Fruit fly (Drosophila melanogaster): ENCODE measurements around the gene yem.

DNA sequence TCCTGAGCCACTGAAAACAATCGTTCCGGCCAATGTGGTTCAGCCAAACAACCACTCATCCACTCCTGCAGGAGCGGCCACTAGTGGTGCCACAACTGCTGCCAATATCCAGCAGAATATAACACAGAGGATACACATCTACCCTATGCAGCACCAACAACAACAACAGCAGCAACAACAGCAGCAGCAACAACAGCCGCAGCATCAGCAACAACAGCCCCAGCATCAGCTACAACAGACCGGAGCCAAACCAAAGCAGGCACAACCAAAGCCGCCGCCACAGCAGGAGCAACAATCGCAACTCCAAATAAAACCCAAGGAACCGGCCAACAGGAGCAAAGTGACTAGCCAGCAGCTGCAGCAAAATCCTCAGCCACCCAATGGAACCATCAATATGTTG is 19.5 kb downstream of the yem start:
- no peak for TF ChIP-seq h (optimal IDR thresholded peaks at IDR 0.05)
- no peak for TF ChIP-seq ttk (optimal IDR thresholded peaks at IDR 0.05)

All from Kc167 (cell line).